Worm (Caenorhabditis elegans) whole organism, L2 larva: ENCODE results near the gene dhs-16.

Experiments
- alr-1 ChIP-seq: fragments of 150-350 bp; optimal IDR thresholded peaks from 2 replicates; lab custom pipeline; 2014; ENCODE audit warnings: missing biosample characterization, missing genetic modification characterization
- aly-2 ChIP-seq: fragments of 150-350 bp; optimal IDR thresholded peaks from 2 replicates; lab custom pipeline; 2014; ENCODE audit warnings: missing biosample characterization, missing genetic modification characterization
- ama-1 ChIP-seq: fragments of 150-350 bp; optimal IDR thresholded peaks from 2 replicates; lab custom pipeline; 2018; ENCODE audit warnings: inconsistent platforms
- elt-3 ChIP-seq: sonication (generic microtip); optimal IDR thresholded peaks from 2 replicates; lab custom pipeline; 2017; ENCODE audit warnings: missing biosample characterization, missing genetic modification characterization
- lin-11 ChIP-seq: fragments of 150-350 bp; sonication (generic microtip); optimal IDR thresholded peaks from 2 replicates; lab custom pipeline; 2014; ENCODE audit warnings: missing biosample characterization, missing genetic modification characterization, inconsistent platforms, mixed read lengths
- nhr-23 ChIP-seq: fragments of 150-350 bp; optimal IDR thresholded peaks from 2 replicates; lab custom pipeline; 2014; ENCODE audit warnings: missing biosample characterization, missing genetic modification reagents, missing genetic modification characterization
- nhr-237 ChIP-seq: fragments of 150-350 bp; optimal IDR thresholded peaks from 2 replicates; lab custom pipeline; 2014; ENCODE audit warnings: missing biosample characterization, missing genetic modification characterization
- skn-1 ChIP-seq: sonication (generic microtip); optimal IDR thresholded peaks from 2 replicates; lab custom pipeline; 2017; ENCODE audit warnings: missing biosample characterization, missing genetic modification characterization
- unc-55 ChIP-seq: fragments of 150-350 bp; sonication (generic microtip); optimal IDR thresholded peaks from 3 replicates; lab custom pipeline; 2014; ENCODE audit warnings: missing biosample characterization, missing genetic modification reagents, missing genetic modification characterization
- unc-62 ChIP-seq: fragments of 150-350 bp; optimal IDR thresholded peaks from 2 replicates; lab custom pipeline; 2014; ENCODE audit warnings: missing biosample characterization, missing genetic modification reagents, missing genetic modification characterization
- ztf-11 ChIP-seq: sonication (generic microtip); optimal IDR thresholded peaks from 2 replicates; lab custom pipeline; 2017; ENCODE audit warnings: missing biosample characterization, missing genetic modification characterization

DNA sequence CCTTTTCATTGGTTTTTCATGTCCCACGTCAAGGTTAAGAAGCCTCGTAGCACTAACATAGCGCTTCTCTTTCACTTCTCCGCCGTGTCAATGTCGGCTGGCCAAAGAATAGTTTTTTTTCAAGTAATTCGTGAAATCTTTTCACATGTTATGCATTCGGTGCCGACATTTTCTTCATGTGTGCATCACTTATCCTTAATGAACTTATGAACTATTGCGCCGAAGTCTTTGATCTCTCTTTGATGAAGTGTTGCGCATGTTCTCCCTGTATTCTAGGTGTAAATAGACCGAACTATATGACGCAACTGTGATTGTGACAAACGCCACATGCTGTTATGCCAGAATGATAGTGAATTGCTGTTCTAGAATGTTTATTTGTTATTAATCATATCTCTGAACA, 38.5 kb downstream of the dhs-16 start:
- TF ChIP-seq alr-1 (no peak), nhr-23 (no peak), nhr-237 (tag; lab: Kevin White, UChicago) (no peak), ama-1 (lab: Kevin White, UChicago) (no peak), unc-55 (no peak), skn-1 (tag; lab: Kevin White, UChicago) (no peak), elt-3 (tag; lab: Kevin White, UChicago) (no peak), aly-2 (tag; lab: Kevin White, UChicago) (no peak), lin-11 (tag; lab: Kevin White, UChicago) (no peak), unc-62 (no peak), ztf-11 (tag; lab: Kevin White, UChicago) (no peak)
